Worm (Caenorhabditis elegans): ENCODE data around the gene svop-1.
"Not testable (repeated sequence)": the region's sequence is repeated elsewhere in the genome, so short reads cannot be mapped to it uniquely, and the experiment has no call there.

DNA sequence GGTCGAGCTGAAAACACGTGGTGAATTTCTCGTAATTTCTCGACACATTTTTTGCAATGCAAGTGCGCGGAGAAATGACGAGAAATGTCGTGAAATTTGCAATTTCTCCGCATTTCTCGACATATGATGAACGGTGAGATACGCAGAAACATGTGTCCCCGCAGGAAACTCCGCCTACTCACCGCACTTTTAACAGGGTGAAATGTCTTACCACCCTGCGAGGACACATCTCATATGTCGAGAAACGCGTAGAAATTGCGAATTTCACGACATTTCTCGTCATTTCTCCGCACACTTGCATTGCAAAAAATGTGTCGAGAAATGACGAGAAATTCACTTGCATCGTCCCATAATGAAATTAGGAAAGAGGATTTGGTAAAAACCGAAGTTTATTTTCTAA, 15.8 kb upstream of the svop-1 start:
- TF ChIP-seq tra-4 (tag; optimal IDR thresholded peaks at IDR 0.05); ama-1 (optimal IDR thresholded peaks at IDR 0.05); ceh-36 (tag; optimal IDR thresholded peaks at IDR 0.05): not testable (repeated sequence)
